Fruit fly (Drosophila melanogaster) whole organism, embryonic: ENCODE measurements around the gene CG5068.
A peak's percentile ranks its signal among the peaks of the same experiment; 100 is the strongest.

Source experiments
- Aef1 ChIP-seq: fragments of 200-800 bp; sonication (Bioruptor generic); IDR thresholded peaks from 3 replicates; pipeline ENCODE4 v1.3.6; 2022; ENCODE audit warnings: missing biosample characterization, missing genetic modification characterization
- Bdp1 ChIP-seq: fragments of 200-800 bp; sonication (Bioruptor generic); optimal IDR thresholded peaks from 3 replicates; lab custom pipeline; 2016; ENCODE audit warnings: missing biosample characterization, missing genetic modification characterization
- Blimp-1 ChIP-seq: fragments of 200-800 bp; sonication (Bioruptor generic); optimal IDR thresholded peaks from 3 replicates; lab custom pipeline; 2018; ENCODE audit warnings: missing biosample characterization, missing genetic modification characterization, mild to moderate bottlenecking, moderate library complexity, missing genetic modification reagents
- CG10543 ChIP-seq: fragments of 200-800 bp; sonication (Bioruptor generic); optimal IDR thresholded peaks from 3 replicates; lab custom pipeline; 2017; ENCODE audit warnings: missing biosample characterization, mild to moderate bottlenecking, missing genetic modification characterization, moderate library complexity
- CG11560 ChIP-seq: fragments of 200-800 bp; sonication (Bioruptor generic); IDR thresholded peaks from 3 replicates; pipeline ENCODE4 v1.3.6; 2022; ENCODE audit warnings: missing biosample characterization, missing genetic modification characterization
- CG12071 ChIP-seq: fragments of 200-800 bp; sonication (Bioruptor generic); optimal IDR thresholded peaks from 3 replicates; lab custom pipeline; 2018; ENCODE audit warnings: missing biosample characterization, mild to moderate bottlenecking, missing genetic modification characterization
- CG17802 ChIP-seq: fragments of 200-800 bp; sonication (Bioruptor generic); optimal IDR thresholded peaks from 2 replicates; lab custom pipeline; 2018; ENCODE audit warnings: missing biosample characterization, mild to moderate bottlenecking, missing genetic modification characterization, moderate library complexity
- CG2199 ChIP-seq: fragments of 200-800 bp; sonication (Bioruptor generic); IDR thresholded peaks from 3 replicates; pipeline ENCODE4 v1.3.6; 2022; ENCODE audit warnings: missing biosample characterization, missing genetic modification characterization
- CG33557 ChIP-seq: fragments of 200-800 bp; sonication (Bioruptor generic); optimal IDR thresholded peaks from 2 replicates; lab custom pipeline; 2019; ENCODE audit warnings: missing biosample characterization, mild to moderate bottlenecking, missing genetic modification characterization, moderate library complexity
- CG4282 ChIP-seq: fragments of 200-800 bp; sonication (Bioruptor generic); optimal IDR thresholded peaks from 2 replicates; lab custom pipeline; 2016; ENCODE audit warnings: missing biosample characterization, missing genetic modification characterization
- CG5953 ChIP-seq: fragments of 200-800 bp; sonication (Bioruptor generic); IDR thresholded peaks from 2 replicates; pipeline ENCODE4 v1.3.6; 2022; ENCODE audit warnings: missing biosample characterization, missing genetic modification characterization
- CG6654 ChIP-seq: fragments of 200-800 bp; sonication (Bioruptor generic); optimal IDR thresholded peaks from 2 replicates; lab custom pipeline; 2017; ENCODE audit warnings: missing biosample characterization, mild to moderate bottlenecking, missing genetic modification characterization
- CG6765 ChIP-seq: fragments of 200-800 bp; sonication (Bioruptor generic); optimal IDR thresholded peaks from 3 replicates; lab custom pipeline; 2017; ENCODE audit warnings: missing biosample characterization, mild to moderate bottlenecking, missing genetic modification characterization
- CG6813 ChIP-seq: fragments of 200-800 bp; sonication (Bioruptor generic); optimal IDR thresholded peaks from 2 replicates; lab custom pipeline; 2017; ENCODE audit warnings: missing biosample characterization, missing genetic modification characterization, mild to moderate bottlenecking, moderate library complexity, missing genetic modification reagents
- CG6854 ChIP-seq: fragments of 200-800 bp; sonication (Bioruptor generic); optimal IDR thresholded peaks from 3 replicates; lab custom pipeline; 2017; ENCODE audit warnings: missing biosample characterization, mild to moderate bottlenecking, missing genetic modification characterization
- CG7745 ChIP-seq: fragments of 200-800 bp; sonication (Bioruptor generic); optimal IDR thresholded peaks from 2 replicates; lab custom pipeline; 2018; ENCODE audit warnings: missing biosample characterization, mild to moderate bottlenecking, missing genetic modification characterization, moderate library complexity
- CG8478 ChIP-seq: fragments of >200 bp; optimal IDR thresholded peaks from 2 replicates; lab custom pipeline; 2018
- CG9609 ChIP-seq: fragments of 200-800 bp; sonication (Bioruptor generic); optimal IDR thresholded peaks from 3 replicates; lab custom pipeline; 2016; ENCODE audit warnings: missing biosample characterization, missing genetic modification characterization
- CG9932 ChIP-seq: fragments of 200-800 bp; sonication (Bioruptor generic); IDR thresholded peaks from 2 replicates; pipeline ENCODE4 v1.3.6; 2022; ENCODE audit warnings: missing biosample characterization, missing genetic modification characterization
- CTCF ChIP-seq: fragments of 200-800 bp; sonication (Bioruptor generic); optimal IDR thresholded peaks from 2 replicates; lab custom pipeline; 2017; ENCODE audit warnings: missing biosample characterization, mild to moderate bottlenecking, missing genetic modification characterization, moderate library complexity
- Dp ChIP-seq: fragments of 200-800 bp; sonication (Bioruptor generic); optimal IDR thresholded peaks from 2 replicates; lab custom pipeline; 2018; ENCODE audit warnings: missing biosample characterization, mild to moderate bottlenecking, missing genetic modification characterization, moderate library complexity
- E2f2 ChIP-seq: fragments of 200-800 bp; sonication (Bioruptor generic); IDR thresholded peaks from 2 replicates; pipeline ENCODE4 v1.3.6; 2022; ENCODE audit warnings: missing biosample characterization, missing genetic modification characterization
- Elba2 ChIP-seq: fragments of 200-800 bp; sonication (Bioruptor generic); optimal IDR thresholded peaks from 3 replicates; lab custom pipeline; 2016; ENCODE audit warnings: missing biosample characterization, missing genetic modification characterization
- Gug ChIP-seq: fragments of 200-800 bp; sonication (Bioruptor generic); IDR thresholded peaks from 4 replicates; pipeline ENCODE4 v1.3.6; 2022; ENCODE audit warnings: missing biosample characterization, missing genetic modification characterization
- Lhr ChIP-seq: fragments of 200-800 bp; sonication (Bioruptor generic); optimal IDR thresholded peaks from 3 replicates; lab custom pipeline; 2017; ENCODE audit warnings: mild to moderate bottlenecking, missing biosample characterization, missing genetic modification reagents, missing genetic modification characterization
- Max ChIP-seq: fragments of 200-800 bp; sonication (Bioruptor generic); optimal IDR thresholded peaks from 2 replicates; lab custom pipeline; 2016; ENCODE audit warnings: missing biosample characterization, mild to moderate bottlenecking, missing genetic modification characterization
- Med ChIP-seq: fragments of 200-800 bp; sonication (Bioruptor generic); peaks from one replicate; lab custom pipeline; 2016; ENCODE audit warnings: missing biosample characterization, missing genetic modification characterization, mild to moderate bottlenecking, inconsistent platforms, moderate library complexity
- NK7.1 ChIP-seq: fragments of 200-800 bp; sonication (Bioruptor generic); optimal IDR thresholded peaks from 3 replicates; lab custom pipeline; 2016; ENCODE audit warnings: missing biosample characterization, missing genetic modification characterization
- Pdp1 ChIP-seq, 2 experiments: fragments of 200-800 bp; sonication (Bioruptor generic); optimal IDR thresholded peaks; 3 replicates each; lab custom pipeline; 2016; ENCODE audit warnings: missing biosample characterization in 2 of 2, missing genetic modification characterization in 2 of 2, mild to moderate bottlenecking in 1 of 2, moderate library complexity in 1 of 2
- Rfx ChIP-seq: fragments of 200-800 bp; sonication (Bioruptor generic); IDR thresholded peaks from 2 replicates; pipeline ENCODE4 v1.3.6; 2022; ENCODE audit warnings: missing biosample characterization, missing genetic modification characterization
- ato ChIP-seq: fragments of 200-800 bp; sonication (Bioruptor generic); IDR thresholded peaks from 2 replicates; pipeline ENCODE4 v1.3.6; 2022; ENCODE audit warnings: missing biosample characterization, missing genetic modification characterization; ENCODE audit not compliant: partially characterized antibody
- bcd ChIP-seq: fragments of 200-800 bp; sonication (Bioruptor generic); optimal IDR thresholded peaks from 2 replicates; lab custom pipeline; 2017; ENCODE audit warnings: missing biosample characterization, mild to moderate bottlenecking, missing genetic modification characterization
- crc ChIP-seq: fragments of 200-800 bp; sonication (Bioruptor generic); optimal IDR thresholded peaks from 2 replicates; lab custom pipeline; 2016; ENCODE audit warnings: missing biosample characterization, missing genetic modification characterization
- cwo ChIP-seq: fragments of 200-800 bp; sonication (Bioruptor generic); optimal IDR thresholded peaks from 3 replicates; lab custom pipeline; 2017; ENCODE audit warnings: missing biosample characterization, missing genetic modification characterization, mild to moderate bottlenecking, moderate library complexity, missing genetic modification reagents
- da ChIP-seq: fragments of 200-800 bp; sonication (Bioruptor generic); optimal IDR thresholded peaks from 2 replicates; lab custom pipeline; 2016; ENCODE audit warnings: missing biosample characterization, missing genetic modification characterization
- dan ChIP-seq: fragments of 200-800 bp; sonication (Bioruptor generic); IDR thresholded peaks from 2 replicates; pipeline ENCODE4 v1.3.6; 2022; ENCODE audit warnings: missing biosample characterization, missing genetic modification characterization
- esg ChIP-seq: fragments of 200-800 bp; sonication (Bioruptor generic); conservative IDR thresholded peaks from 2 replicates; pipeline ENCODE4 v1.3.6; 2022; ENCODE audit warnings: missing biosample characterization, missing genetic modification characterization
- ham ChIP-seq: fragments of 200-800 bp; sonication (Bioruptor generic); IDR thresholded peaks from 2 replicates; pipeline ENCODE4 v1.3.6; 2022; ENCODE audit warnings: missing biosample characterization, missing genetic modification characterization
- hb ChIP-seq: fragments of 200-800 bp; sonication (Bioruptor generic); IDR thresholded peaks from 3 replicates; pipeline ENCODE4 v1.3.6; 2022; ENCODE audit warnings: missing biosample characterization, missing genetic modification characterization; ENCODE audit not compliant: partially characterized antibody
- jigr1 ChIP-seq: fragments of 200-800 bp; sonication (Bioruptor generic); IDR thresholded peaks from 3 replicates; pipeline ENCODE4 v1.3.6; 2022; ENCODE audit warnings: missing biosample characterization, missing genetic modification characterization
- jumu ChIP-seq: fragments of 200-800 bp; sonication (Bioruptor generic); optimal IDR thresholded peaks from 3 replicates; lab custom pipeline; 2016; ENCODE audit warnings: missing biosample characterization, missing genetic modification characterization
- kah ChIP-seq: fragments of 200-800 bp; sonication (Bioruptor generic); optimal IDR thresholded peaks from 2 replicates; lab custom pipeline; 2018; ENCODE audit warnings: missing biosample characterization, mild to moderate bottlenecking, missing genetic modification characterization
- lola ChIP-seq, 3 experiments: fragments of >200 bp in 2 of 3; fragments of 200-800 bp in 1 of 3; sonication (Bioruptor generic) in 1 of 3; optimal IDR thresholded peaks; 2 replicates each; lab custom pipeline; 2017 to 2019; ENCODE audit warnings: missing biosample characterization in 3 of 3, missing genetic modification characterization in 3 of 3, mild to moderate bottlenecking in 1 of 3, moderate library complexity in 1 of 3
- nerfin-1 ChIP-seq: fragments of 200-800 bp; sonication (Bioruptor generic); optimal IDR thresholded peaks from 3 replicates; lab custom pipeline; 2019; ENCODE audit warnings: missing biosample characterization, mild to moderate bottlenecking, missing genetic modification characterization, moderate library complexity
- pzg ChIP-seq: fragments of 200-800 bp; sonication (Bioruptor generic); optimal IDR thresholded peaks from 3 replicates; lab custom pipeline; 2018; ENCODE audit warnings: missing biosample characterization, mild to moderate bottlenecking, missing genetic modification characterization, moderate library complexity
- sc ChIP-seq, 3 experiments: fragments of >200 bp in 2 of 3; fragments of 200-800 bp in 1 of 3; sonication (Bioruptor generic) in 1 of 3; optimal IDR thresholded peaks; 2 replicates in 2 of 3; 3 replicates in 1 of 3; lab custom pipeline; 2017; ENCODE audit warnings: mild to moderate bottlenecking in 1 of 3, missing biosample characterization in 1 of 3, missing genetic modification characterization in 1 of 3, missing genetic modification reagents in 1 of 3
- scrt ChIP-seq: fragments of 200-800 bp; sonication (Bioruptor generic); optimal IDR thresholded peaks from 2 replicates; lab custom pipeline; 2018; ENCODE audit warnings: missing biosample characterization, mild to moderate bottlenecking, missing genetic modification characterization, moderate library complexity
- sens ChIP-seq: fragments of 200-800 bp; sonication (Bioruptor generic); peaks from one replicate; lab custom pipeline; 2016; ENCODE audit warnings: missing biosample characterization, missing genetic modification characterization
- shn ChIP-seq: fragments of 200-800 bp; sonication (Bioruptor generic); optimal IDR thresholded peaks from 3 replicates; lab custom pipeline; 2016; ENCODE audit warnings: missing biosample characterization, missing genetic modification characterization

The CG5068 gene

dm6 chr3L:8953199-8953956 is 33.1 kb upstream of the CG5068 start (continued):
- TF ChIP-seq scrt (GFP tag; lab: Kevin White, UChicago) = peak; percentile 64
- no peak for TF ChIP-seq Aef1
- TF ChIP-seq kah = peak; percentile 4
- TF ChIP-seq CG4282 (GFP tag; lab: Kevin White, UChicago) = no peak
- TF ChIP-seq crc = peak; percentile 39
- no peak for TF ChIP-seq CG5953 (GFP tag; lab: Robert Waterston, UW)
- TF ChIP-seq Elba2 (GFP tag; lab: Kevin White, UChicago) = no peak
- TF ChIP-seq Rfx (GFP tag; lab: Robert Waterston, UW) = peak; percentile 52
- TF ChIP-seq Gug (GFP tag; lab: Robert Waterston, UW) = 0 out of 4 replicates have a peak, but pooled peaks have one; percentile 8
- peak; percentile 69 for TF ChIP-seq CG6813 (GFP tag; lab: Kevin White, UChicago)
- TF ChIP-seq sc (optimal IDR thresholded peaks at IDR 0.05; lab: Kevin White, UChicago) = no peak
- TF ChIP-seq sc (GFP tag; optimal IDR thresholded peaks at IDR 0.05; lab: Kevin White, UChicago) = peak; percentile 13
- peak; percentile 63 for TF ChIP-seq cwo (GFP tag; lab: Kevin White, UChicago)
- TF ChIP-seq CG9609 (GFP tag; lab: Kevin White, UChicago) = peak; percentile 51
- TF ChIP-seq Bdp1 (GFP tag; lab: Kevin White, UChicago) = no peak
- no peak for TF ChIP-seq jigr1 (GFP tag; lab: Robert Waterston, UW)
- TF ChIP-seq jumu (GFP tag; lab: Kevin White, UChicago) = peak; percentile 45
- no peak for TF ChIP-seq CG8478 (lab: Kevin White, UChicago)
- TF ChIP-seq CG11560 (tag; lab: Robert Waterston, UW) = no peak
- peak; percentile 71 for TF ChIP-seq CG6765 (GFP tag; lab: Kevin White, UChicago)
- peak; percentile 21 for TF ChIP-seq pzg (GFP tag; lab: Kevin White, UChicago)
- no peak for TF ChIP-seq Dp (GFP tag; lab: Kevin White, UChicago)
- TF ChIP-seq CG12071 (GFP tag; lab: Kevin White, UChicago) = peak; percentile 46
- peak; percentile 57 for TF ChIP-seq CG6854 (GFP tag; lab: Kevin White, UChicago)
- TF ChIP-seq Med = peak; percentile 82
- TF ChIP-seq CG17802 (tag; lab: Kevin White, UChicago) = no peak
- peak; percentile 30 for TF ChIP-seq shn (GFP tag; lab: Kevin White, UChicago)
- peak; percentile 16 for TF ChIP-seq CG33557 (GFP tag; lab: Kevin White, UChicago)
- peak; percentile 58 for TF ChIP-seq CG10543 (GFP tag; lab: Kevin White, UChicago)
- TF ChIP-seq CTCF (GFP tag; lab: Kevin White, UChicago) = peak; percentile 28
- TF ChIP-seq CG9932 = no peak
- TF ChIP-seq Lhr = no peak
- no peak for TF ChIP-seq ham (GFP tag; lab: Robert Waterston, UW)
- TF ChIP-seq Max (GFP tag; lab: Kevin White, UChicago) = peak; percentile 54
- peak in 1 of 3 experiments; percentile 46 for TF ChIP-seq lola (GFP tag; optimal IDR thresholded peaks at IDR 0.05; lab: Kevin White, UChicago)
- peak; percentile 27; the same call in 1 of the 2 replicates for TF ChIP-seq ato (GFP tag; lab: Robert Waterston, UW)
- TF ChIP-seq CG2199 (GFP tag; lab: Robert Waterston, UW) = no peak
- TF ChIP-seq da = no peak
- no peak for TF ChIP-seq dan (GFP tag; lab: Robert Waterston, UW)
- TF ChIP-seq Blimp-1 = peak; percentile 59
- peak; percentile 95 for TF ChIP-seq sens
- peak; percentile 57 to 99 for TF ChIP-seq Pdp1 (GFP tag; optimal IDR thresholded peaks at IDR 0.05; lab: Kevin White, UChicago)
- TF ChIP-seq esg (GFP tag; lab: Robert Waterston, UW) = no peak
- peak; percentile 32; the same call in 1 of the 2 replicates for TF ChIP-seq E2f2 (GFP tag; lab: Robert Waterston, UW)
- TF ChIP-seq CG7745 (tag; lab: Kevin White, UChicago) = no peak
- TF ChIP-seq CG6654 (GFP tag; lab: Kevin White, UChicago) = peak; percentile 39
- TF ChIP-seq bcd = peak; percentile 82
- no peak for TF ChIP-seq NK7.1
- TF ChIP-seq nerfin-1 (tag; lab: Kevin White, UChicago) = peak; percentile 47
- TF ChIP-seq hb = no peak
